Fruit fly (Drosophila melanogaster) ovary, adult (tissue): ENCODE results near the gene CCT3.

Experiments used
- CG17801 ChIP-seq: fragments of 200-800 bp; optimal IDR thresholded peaks from 2 replicates; lab custom pipeline; 2019; ENCODE audit warnings: missing biosample characterization, mild to moderate bottlenecking, missing genetic modification characterization, moderate library complexity; ENCODE audit not compliant: partially characterized antibody

The CCT3 gene

DNA sequence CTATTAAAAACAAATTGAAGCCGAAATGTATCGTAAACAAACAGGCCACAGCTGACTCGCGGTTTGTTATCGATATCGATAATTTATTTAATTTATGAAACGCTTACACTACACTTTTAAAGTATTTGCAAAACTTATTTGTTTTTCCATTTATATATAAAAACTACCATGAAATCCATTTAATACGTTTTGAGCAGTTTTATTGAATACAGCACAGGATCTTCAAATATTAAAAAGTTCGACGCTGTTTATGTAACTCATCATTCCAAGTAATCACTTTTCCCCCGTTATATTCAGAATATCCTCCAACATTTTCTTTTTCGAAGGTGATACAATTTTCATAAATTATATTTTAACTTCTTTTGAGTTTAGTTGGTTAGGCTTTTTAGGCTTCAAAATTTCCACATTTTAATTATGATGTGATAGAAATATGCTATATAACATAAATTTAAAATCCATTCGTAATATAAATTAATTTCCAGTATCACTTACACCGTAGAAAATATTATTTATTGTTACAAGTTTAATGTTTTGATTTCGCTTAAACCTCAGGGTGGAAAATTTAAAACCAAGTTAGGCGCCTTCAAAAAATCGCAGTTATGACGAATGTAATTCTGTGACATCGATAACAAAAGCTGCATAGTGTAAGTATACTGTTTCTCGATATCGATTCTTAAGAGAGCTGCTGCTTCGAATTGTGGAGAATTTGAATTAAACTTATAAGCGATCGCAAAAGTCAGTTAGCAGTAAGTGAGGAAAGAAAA is at the start of gene CCT3, which contains the start of gene CG10324:
TSS of gene CCT3 (plus strand) at position 654 of the 764 bp plus-strand sequence.
TSS of gene CG10324 (minus strand) at position 53 of the 764 bp plus-strand sequence.
- TF ChIP-seq CG17801 (GFP tag; lab: Kevin White, UChicago), result peak; percentile 51

DNA sequence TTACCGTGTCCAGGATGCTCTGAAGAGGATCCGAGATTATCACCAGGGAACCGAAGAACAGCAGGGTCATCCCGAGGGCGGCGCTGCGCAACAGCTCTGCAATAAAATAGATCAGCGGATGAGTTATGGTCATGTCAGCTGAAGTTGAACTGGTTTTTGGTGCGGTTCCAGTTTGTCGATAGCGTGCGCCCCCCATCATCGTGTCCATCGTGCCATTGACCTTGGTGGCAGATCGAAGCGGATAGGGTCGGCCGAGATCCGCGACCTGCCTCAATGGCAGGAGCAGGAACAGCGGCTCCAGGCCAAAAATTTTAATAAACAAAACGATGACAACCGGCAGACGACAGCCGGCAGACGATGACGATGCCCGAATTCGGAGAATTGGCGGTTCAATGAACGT is 47.8 kb upstream of the CCT3 start:
- TF ChIP-seq CG17801 (GFP tag; lab: Kevin White, UChicago), result no peak

DNA sequence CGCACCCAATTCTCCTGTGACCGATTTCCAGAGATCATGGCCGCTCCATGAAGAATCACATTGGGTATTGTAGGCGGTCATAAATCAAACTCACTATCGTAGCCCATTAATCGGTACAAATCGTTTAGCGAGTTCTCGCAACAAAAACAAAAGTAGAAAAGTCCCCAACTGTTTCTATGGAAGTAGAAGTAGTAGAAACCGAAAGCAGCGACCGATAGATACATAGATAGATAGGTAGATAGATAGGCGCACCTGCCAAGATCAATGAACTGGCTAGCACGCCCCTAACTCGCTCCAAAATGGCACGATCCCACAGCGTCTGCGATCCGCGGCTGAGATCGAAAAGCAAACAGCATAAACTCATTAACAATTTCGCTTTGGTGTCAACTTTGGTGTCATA is 46.7 kb upstream of the CCT3 start:
- no peak for TF ChIP-seq CG17801 (GFP tag; lab: Kevin White, UChicago)

DNA sequence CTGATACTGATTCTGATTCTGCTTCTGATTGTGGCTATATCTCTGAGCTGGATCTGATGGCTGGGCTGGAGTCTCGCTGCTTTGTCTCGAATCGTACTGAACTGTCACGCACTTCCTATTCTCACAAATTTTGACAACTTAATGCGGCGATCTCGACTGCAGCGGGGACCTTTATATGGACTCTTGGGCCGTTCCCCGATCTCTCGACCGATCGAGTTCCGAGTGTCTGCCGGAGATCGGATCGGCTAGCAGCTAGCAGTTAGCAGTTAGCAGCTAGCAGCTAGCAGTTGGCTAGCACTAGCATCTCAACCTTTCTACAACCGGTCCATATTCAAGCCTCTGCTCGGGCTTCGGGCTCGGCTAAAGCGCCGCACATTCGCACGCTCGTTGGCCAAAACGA is 42.7 kb upstream of the CCT3 start, which contains the start of gene CG10345:
TSS of gene CG10345 (minus strand) at position 147 of the 400 bp plus-strand sequence.
- no peak for TF ChIP-seq CG17801 (GFP tag; lab: Kevin White, UChicago)

DNA sequence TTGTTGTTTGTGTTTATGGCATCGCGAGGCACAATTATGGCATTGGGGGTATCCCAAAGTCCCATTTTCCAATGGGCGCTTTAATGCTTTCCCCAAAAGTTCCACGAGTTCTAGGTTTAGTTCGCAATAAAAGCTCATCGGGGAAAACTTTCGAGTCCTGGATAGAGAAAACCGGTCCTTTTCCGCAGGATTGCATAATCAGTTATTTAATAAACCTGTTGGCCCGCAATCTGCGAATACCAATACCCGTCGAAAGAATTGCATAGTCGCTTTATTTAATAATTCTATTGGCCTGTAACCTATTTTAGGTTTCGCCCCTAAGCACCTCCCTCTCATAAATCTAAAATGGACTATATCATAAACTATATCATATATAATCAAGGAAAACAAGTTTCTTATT is 41.5 kb upstream of the CCT3 start:
- TF ChIP-seq CG17801 (GFP tag; lab: Kevin White, UChicago), result no peak

DNA sequence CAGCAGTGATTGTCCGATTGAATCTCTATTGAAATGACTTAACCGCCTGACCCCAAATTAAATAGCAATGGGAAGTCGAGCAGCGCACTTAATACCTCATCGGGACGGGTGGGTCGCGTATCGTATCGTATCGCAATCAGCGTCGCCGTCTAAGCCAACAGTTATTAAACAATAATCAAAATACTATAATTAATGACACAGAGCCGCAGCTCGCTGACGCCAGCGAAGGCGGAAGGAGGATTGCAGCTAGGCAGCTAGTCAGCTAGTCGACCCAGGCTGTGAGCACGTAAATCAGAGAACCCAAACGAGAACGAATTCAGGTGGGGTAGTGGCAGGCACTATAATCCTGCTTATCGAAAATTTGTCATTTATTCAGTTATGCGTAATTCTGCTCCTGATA is 38.5 kb upstream of the CCT3 start, which contains the start of gene NPF:
TSS of gene NPF (plus strand) at position 301 of the 400 bp plus-strand sequence.
- TF ChIP-seq CG17801 (GFP tag; lab: Kevin White, UChicago), result no peak

DNA sequence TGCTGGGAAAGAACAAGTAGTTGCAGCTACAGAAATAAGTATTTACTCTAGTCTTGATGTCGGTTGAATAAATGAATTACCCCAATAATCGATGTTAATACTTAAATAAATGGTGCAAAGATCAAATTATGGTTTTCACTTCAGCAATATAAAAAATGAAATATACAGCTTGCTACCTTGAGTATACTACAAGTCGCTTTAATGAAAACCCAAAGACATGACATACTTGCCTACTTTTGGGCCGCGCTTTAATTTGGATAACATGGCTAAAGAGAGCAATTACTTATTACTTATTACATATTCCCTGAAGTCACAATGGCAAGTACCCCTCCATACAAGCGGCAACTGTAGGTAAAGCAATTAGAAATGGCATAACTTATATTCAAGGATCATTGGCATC is 36.2 kb upstream of the CCT3 start:
- no peak for TF ChIP-seq CG17801 (GFP tag; lab: Kevin White, UChicago)

DNA sequence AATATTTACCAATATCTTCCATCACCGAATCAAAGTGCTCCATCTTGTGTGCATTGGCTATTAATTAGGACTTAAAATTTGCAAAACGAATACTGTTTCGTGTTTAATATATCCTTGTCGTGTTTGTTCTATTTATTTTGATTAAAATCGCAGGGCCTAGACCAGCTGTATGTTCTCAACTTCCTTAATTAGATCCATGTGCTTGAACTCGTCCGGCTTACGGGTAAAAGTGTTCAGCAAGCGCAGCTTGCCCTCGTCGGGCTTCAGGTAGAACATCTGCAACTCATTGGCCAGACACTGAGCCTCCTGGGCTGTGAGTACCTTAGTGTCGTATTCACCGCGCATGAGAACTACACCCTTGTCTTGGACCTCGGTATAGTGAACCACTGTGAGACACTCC is 34.1 kb upstream of the CCT3 start, which contains the start of gene CG12783:
TSS of gene CG12783 (minus strand) at position 101 of the 400 bp plus-strand sequence.
- TF ChIP-seq CG17801 (GFP tag; lab: Kevin White, UChicago), result no peak

DNA sequence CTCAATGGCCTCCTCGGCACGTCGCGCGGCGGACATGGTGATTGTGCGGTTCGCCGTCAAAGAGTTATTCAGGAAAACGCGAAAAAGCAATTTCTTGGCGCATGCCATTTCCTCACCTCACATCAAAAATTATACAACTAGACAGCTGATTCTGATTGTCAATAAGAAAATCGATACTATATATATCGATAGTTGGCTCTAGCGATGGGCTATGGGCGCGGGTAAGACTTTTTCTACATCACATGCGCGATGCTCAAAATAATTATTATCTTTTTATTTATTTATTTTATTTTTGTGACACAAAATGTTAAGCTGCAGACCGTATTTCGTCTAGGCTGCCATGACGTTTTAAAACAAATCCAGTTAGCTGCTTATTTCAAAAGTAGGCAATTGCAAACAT is 33.2 kb upstream of the CCT3 start, which contains the start of gene CG10340:
TSS of gene CG10340 (minus strand) at position 151 of the 400 bp plus-strand sequence.
- TF ChIP-seq CG17801 (GFP tag; lab: Kevin White, UChicago), result no peak

DNA sequence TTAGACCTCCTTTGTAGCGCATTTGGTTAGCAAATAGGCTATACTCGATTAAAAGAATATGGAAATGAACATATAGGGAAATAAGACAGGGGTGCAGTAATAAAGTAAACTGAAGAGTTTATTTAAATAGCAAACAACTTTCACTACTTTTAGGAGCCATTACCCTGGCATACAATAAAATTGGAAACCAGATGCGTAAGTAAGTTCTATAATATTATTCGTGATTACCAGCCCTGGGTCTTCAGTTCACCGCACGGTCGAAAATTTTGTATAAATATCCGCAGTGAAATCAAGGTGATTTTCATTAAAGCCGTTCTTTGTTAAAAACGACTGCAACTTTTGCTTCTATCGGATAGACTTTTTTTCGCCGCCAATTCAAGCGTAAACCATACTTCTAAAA is 32.4 kb upstream of the CCT3 start, which contains the start of gene CG17562:
TSS of gene CG17562 (plus strand) at position 301 of the 400 bp plus-strand sequence.
- TF ChIP-seq CG17801 (GFP tag; lab: Kevin White, UChicago), result no peak

DNA sequence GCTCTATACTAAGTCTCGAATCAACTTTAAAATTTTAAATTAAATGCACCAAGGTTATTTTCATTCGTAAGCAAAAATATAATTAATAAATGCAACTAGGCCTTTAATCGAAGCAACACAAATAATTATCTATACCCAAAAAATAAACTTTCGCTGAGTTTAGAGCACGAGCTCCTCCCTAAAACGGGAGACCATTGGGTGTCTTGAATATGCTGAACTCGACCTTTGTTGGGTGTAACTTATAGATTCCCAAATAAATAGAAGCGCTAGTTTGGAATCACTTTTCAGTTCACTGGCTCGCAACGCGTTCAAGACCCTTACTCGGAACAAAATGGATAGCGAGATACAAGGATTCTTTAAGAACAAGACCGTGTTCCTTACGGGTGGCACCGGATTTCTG is 29.8 kb upstream of the CCT3 start, which contains the start of gene CG17560:
TSS of gene CG17560 (plus strand) at position 301 of the 400 bp plus-strand sequence.
- TF ChIP-seq CG17801 (GFP tag; lab: Kevin White, UChicago), result no peak

DNA sequence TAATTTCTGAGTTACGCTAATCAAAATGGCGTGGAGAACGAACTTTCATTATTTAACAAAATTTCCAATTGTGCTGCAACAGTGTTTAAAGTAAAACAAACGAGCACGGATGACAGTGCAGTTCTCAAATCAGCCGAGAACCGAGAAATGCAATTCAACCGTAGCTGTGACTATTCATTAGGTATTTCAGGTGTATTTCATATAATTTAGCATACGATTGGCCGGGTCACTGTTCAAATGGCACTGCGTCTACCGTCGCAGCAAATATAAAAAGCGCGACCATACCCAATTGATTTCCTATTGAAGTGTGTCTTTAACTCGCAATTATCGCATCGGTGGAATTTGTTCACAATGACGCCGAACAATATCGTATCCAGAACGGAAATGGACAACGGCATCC is 26.9 kb upstream of the CCT3 start, which contains the start of gene CG14893:
TSS of gene CG14893 (plus strand) at position 301 of the 400 bp plus-strand sequence.
- no peak for TF ChIP-seq CG17801 (GFP tag; lab: Kevin White, UChicago)

DNA sequence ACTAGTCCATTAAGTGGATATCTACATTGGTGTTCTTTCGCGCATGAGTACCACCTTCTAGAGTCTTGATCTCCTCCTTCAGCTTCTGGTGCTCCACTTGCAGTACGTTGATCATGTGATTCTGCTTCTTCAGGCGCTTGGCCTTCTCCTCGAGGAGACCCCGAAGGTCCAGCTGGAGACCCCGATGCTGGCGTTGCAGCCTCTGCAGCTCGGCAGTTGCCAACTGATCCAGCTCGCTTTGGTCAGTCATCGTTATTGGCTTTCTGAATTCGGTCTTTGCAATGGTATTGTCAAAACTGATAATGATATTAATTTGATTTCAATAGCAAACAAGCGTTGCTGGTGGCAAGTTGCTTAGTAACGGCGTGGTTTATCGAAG is 23.0 kb upstream of the CCT3 start, which contains the start of gene Ccdc114:
TSS of gene Ccdc114 (minus strand) at position 347 of the 379 bp plus-strand sequence.
- TF ChIP-seq CG17801 (GFP tag; lab: Kevin White, UChicago), result no peak

DNA sequence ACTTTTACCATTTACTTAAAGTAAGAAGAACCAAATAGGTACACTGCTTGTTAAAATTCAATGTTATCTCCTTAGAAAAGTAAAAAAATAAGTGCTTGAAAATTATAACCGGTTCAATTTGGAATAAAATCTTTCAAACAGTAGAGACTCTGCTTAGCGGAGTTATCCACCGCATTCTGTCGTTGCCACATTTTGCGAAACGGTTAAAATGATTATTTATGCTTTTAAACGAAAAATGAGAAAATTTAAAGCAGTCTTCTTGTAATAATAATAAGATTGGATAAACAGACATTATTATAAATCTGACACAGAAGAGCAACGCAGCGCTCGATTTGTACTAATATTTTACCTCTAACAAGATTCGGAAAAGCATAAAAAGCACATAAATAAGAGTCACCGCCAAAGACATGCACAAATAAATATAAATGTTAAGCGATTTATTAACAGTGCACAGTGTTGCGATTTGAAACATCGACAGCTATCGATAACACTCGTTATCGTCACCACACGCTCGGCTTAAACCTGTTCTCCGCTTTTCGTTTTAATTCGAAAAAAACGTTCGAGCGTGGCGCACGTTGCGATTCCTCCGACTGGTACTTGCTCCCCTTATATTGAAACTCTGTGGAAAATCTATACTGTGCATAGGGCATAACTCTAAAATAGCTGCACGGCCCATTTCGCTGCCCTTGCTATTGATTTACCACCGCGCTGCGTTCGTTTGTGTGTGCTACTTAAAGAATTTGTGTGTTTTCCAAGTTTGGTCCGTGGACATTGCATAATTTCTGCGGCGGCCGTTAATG is 22.5 kb upstream of the CCT3 start, which contains the start of gene Fas1:
TSS of gene Fas1 (plus strand) at position 489 of the 800 bp plus-strand sequence.
- no peak for TF ChIP-seq CG17801 (GFP tag; lab: Kevin White, UChicago)
